Fruit fly (Drosophila melanogaster): ENCODE results near the gene grp.

DNA sequence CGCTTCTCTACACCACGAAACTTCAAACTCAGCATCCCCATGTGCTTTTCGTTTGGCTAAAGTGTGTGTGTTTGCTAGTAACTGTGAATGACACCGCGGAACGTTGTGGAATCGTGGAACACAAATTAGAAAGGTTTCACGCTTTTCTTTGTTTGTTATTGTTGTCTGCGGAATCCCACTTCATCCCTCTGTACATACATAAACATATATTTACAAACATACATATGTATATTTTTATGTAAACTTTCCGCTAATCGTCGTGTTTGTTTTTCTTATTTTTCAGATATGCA, 10.7 kb downstream of the grp start:
- TF ChIP-seq CG8478 (optimal IDR thresholded peaks at IDR 0.05), result no peak
- TF ChIP-seq Dll (optimal IDR thresholded peaks at IDR 0.05), result no peak
- TF ChIP-seq EcR (GFP tag; optimal IDR thresholded peaks at IDR 0.05), result no peak
- no peak for TF ChIP-seq psq (optimal IDR thresholded peaks at IDR 0.05)
- TF ChIP-seq pan (optimal IDR thresholded peaks at IDR 0.05), result no peak
